Fruit fly (Drosophila melanogaster): ENCODE data around the gene Chd1.
A peak's percentile ranks its signal among the peaks of the same experiment; 100 is the strongest.

The Chd1 gene

DNA sequence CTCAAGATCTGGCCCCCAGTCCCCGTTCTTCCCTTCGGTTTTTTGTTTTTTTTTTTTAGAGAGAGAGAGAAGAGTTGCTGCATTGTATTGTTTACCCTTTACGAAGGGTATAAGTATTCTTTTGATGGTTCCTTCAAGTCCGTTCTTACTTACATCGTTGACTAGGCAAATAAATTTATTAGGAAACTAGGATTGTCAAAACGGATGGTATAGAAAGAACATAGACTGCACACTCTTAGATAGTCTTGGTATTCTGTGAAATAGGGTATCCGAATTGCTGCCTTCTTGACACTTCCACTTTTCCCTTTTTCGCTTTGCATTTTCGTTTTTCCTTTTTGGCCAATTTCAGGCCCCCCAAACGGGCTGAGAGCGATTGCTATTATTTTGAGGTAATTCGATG, 24.0 kb upstream of the Chd1 start (continued):
- TF ChIP-seq CG6854 (GFP tag; optimal IDR thresholded peaks at IDR 0.05), result peak; percentile 63
- TF ChIP-seq Eip75B (GFP tag; optimal IDR thresholded peaks at IDR 0.05), result peak; percentile 84
- TF ChIP-seq acj6 (GFP tag; optimal IDR thresholded peaks at IDR 0.05), result peak; percentile 83
- peak; percentile 13 for TF ChIP-seq fd85E (GFP tag; optimal IDR thresholded peaks at IDR 0.05)
- peak; percentile 88 for TF ChIP-seq topi (GFP tag; optimal IDR thresholded peaks at IDR 0.05)
- TF ChIP-seq achi (GFP tag; optimal IDR thresholded peaks at IDR 0.05), result peak; percentile 78
- TF ChIP-seq Sox14 (GFP tag; optimal IDR thresholded peaks at IDR 0.05), result peak; percentile 80
- TF ChIP-seq CG6276 (GFP tag; optimal IDR thresholded peaks at IDR 0.05), result no peak
- peak; percentile 91 for TF ChIP-seq CG31627 (GFP tag; optimal IDR thresholded peaks at IDR 0.05)
- TF ChIP-seq fd59A (GFP tag; optimal IDR thresholded peaks at IDR 0.05), result peak; percentile 71

DNA sequence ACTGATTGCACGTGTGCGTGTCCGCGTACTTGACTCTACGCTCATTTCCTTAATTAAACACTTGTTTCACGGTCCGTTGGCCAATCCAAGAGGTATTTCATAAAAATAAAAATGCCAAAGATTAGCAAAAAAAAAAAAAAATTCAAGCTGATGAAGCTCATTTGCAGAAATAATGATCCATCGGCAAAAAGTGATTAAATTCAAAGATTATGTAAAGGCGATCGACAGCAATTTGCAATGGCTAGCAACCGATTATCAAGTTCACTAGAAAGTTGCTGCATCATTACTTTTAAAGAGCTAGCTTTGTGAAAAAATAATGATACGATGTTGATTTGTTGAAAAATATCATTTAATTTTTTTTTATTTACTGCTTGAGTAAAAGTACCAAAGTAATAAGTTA, 21.9 kb upstream of the Chd1 start:
- no peak for TF ChIP-seq CG8632 (GFP tag; optimal IDR thresholded peaks at IDR 0.05)
- no peak for TF ChIP-seq CG10631 (GFP tag; optimal IDR thresholded peaks at IDR 0.05)
- no peak for TF ChIP-seq Gug (GFP tag; IDR thresholded peaks at IDR 0.05)
- no peak for TF ChIP-seq net (GFP tag; optimal IDR thresholded peaks at IDR 0.05)

DNA sequence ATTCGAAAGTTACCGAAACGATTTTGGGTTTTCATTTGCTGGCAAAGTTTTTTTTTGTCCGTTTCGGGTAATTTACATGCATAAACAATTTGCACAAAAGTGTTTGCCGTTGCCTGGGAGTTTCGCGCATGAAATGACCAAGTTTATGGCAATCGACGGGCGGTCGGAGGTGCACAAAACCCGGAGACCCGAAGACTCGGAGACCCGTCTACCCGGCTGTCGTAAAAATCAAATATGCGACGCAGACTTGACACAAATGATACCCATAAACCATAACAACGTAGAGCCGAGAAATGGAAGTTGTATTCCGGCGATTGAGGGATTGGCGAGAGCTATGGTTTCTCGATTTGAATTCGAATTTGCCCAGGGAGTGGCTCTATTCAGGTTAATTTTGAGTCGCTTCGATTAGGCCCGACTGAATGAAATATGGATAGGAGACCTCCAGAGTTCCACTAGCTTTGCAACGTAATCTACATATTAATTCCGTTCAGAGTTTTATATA, 19.5 kb upstream of the Chd1 start:
- no peak for TF ChIP-seq Hr39 (GFP tag; optimal IDR thresholded peaks at IDR 0.05)
- TF ChIP-seq spab (GFP tag; optimal IDR thresholded peaks at IDR 0.05), result no peak
- no peak for TF ChIP-seq CG8319 (GFP tag; optimal IDR thresholded peaks at IDR 0.05)
- TF ChIP-seq CG3919 (GFP tag; optimal IDR thresholded peaks at IDR 0.05), result no peak
- TF ChIP-seq CG32006 (GFP tag; optimal IDR thresholded peaks at IDR 0.05), result no peak
- TF ChIP-seq CG1621 (tag; optimal IDR thresholded peaks at IDR 0.05), result no peak
- TF ChIP-seq CG9139 (GFP tag; optimal IDR thresholded peaks at IDR 0.05), result no peak
- no peak for TF ChIP-seq CG10631 (GFP tag; optimal IDR thresholded peaks at IDR 0.05)
- no peak for TF ChIP-seq CG15336 (GFP tag; IDR thresholded peaks at IDR 0.05)
- TF ChIP-seq fd59A (GFP tag; optimal IDR thresholded peaks at IDR 0.05), result no peak
- TF ChIP-seq topi (GFP tag; optimal IDR thresholded peaks at IDR 0.05), result no peak
- no peak for TF ChIP-seq net (GFP tag; optimal IDR thresholded peaks at IDR 0.05)
- TF ChIP-seq CG6276 (GFP tag; optimal IDR thresholded peaks at IDR 0.05), result no peak
- TF ChIP-seq CG11762 (GFP tag; optimal IDR thresholded peaks at IDR 0.05; ENCODE audit: insufficient read depth), result no peak
- no peak for TF ChIP-seq Hr4 (GFP tag; optimal IDR thresholded peaks at IDR 0.05)

DNA sequence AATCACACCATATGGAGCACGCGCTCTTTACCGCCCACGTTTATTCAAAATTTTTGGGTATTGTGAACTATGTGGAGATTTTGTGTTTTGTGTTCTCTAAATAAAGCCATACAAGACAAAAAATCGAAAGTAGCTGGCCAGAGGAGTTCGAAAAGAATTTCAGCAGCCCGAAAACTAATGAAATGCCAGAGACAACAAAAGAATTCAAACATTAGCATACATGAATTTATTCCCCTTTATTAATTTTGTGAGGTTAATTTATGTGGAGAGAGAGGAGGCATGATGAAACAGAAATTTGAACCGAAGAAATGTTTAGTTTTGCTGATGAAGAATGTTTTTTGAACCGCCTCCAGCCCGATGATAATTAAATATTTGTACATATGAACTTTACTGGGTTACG, 18.7 kb upstream of the Chd1 start:
- TF ChIP-seq Ets21C (GFP tag; optimal IDR thresholded peaks at IDR 0.05) (no peak), vri (GFP tag; optimal IDR thresholded peaks at IDR 0.05) (no peak)

DNA sequence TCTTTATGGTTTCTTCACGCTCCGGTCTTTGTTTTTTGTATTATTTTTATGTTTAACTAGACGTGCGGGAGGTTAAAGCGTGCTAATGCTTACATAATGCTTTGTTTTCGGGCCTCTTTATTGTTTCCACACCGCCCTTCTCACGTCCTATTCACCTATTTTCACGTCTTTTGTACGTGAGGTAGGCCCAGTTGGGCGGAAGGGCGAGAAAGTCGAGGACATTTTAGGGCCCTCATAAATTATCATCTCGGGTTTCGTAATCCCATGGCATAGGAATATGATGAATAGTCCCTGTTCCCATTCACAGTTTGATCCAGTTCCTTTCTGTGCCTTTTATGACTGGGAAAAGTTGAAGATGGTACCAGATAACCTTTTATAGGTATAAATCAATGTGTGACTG, 18.0 kb upstream of the Chd1 start:
- no peak for TF ChIP-seq ss (GFP tag; optimal IDR thresholded peaks at IDR 0.05)
- no peak for TF ChIP-seq dsx (GFP tag; optimal IDR thresholded peaks at IDR 0.05; ENCODE audit: poor library complexity, severe bottlenecking)
- no peak for TF ChIP-seq Sox14 (GFP tag; optimal IDR thresholded peaks at IDR 0.05)
- TF ChIP-seq CG15336 (GFP tag; IDR thresholded peaks at IDR 0.05), result no peak
- no peak for TF ChIP-seq CG34406 (GFP tag; optimal IDR thresholded peaks at IDR 0.05)

DNA sequence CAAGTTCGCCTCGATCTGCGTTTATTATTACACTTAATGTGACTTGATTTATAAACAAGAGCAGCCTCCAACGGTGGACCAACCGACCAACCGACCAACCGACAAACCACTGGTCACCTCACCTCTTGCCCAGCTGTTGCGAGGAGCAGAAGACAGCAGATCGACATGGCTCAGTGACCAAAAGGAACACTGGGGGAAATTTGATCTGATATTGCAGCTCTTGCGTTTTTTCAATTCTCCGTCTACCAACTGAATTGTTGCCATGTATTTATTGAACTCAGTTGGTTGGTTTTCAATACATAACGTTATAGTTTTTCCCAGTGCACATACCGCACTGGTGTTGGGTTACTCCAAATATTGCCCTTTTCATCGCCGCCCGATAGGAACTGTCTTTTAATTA, 17.1 kb upstream of the Chd1 start:
- TF ChIP-seq esn (GFP tag; optimal IDR thresholded peaks at IDR 0.05) (peak; percentile 76), CG31627 (GFP tag; optimal IDR thresholded peaks at IDR 0.05) (peak; percentile 47), acj6 (GFP tag; optimal IDR thresholded peaks at IDR 0.05) (peak; percentile 40), CG3919 (GFP tag; optimal IDR thresholded peaks at IDR 0.05) (peak; percentile 65), Blimp-1 (GFP tag; optimal IDR thresholded peaks at IDR 0.05) (no peak), dsx (GFP tag; optimal IDR thresholded peaks at IDR 0.05; ENCODE audit: poor library complexity, severe bottlenecking) (peak; percentile 41), svp (GFP tag) (peak; percentile 84), CG7368 (GFP tag; optimal IDR thresholded peaks at IDR 0.05) (peak; percentile 21), CG6276 (GFP tag; optimal IDR thresholded peaks at IDR 0.05) (no peak), Hr4 (GFP tag; optimal IDR thresholded peaks at IDR 0.05) (no peak), pdm3 (GFP tag; optimal IDR thresholded peaks at IDR 0.05) (peak; percentile 23), dac (GFP tag; optimal IDR thresholded peaks at IDR 0.05) (no peak), CG3032 (tag; optimal IDR thresholded peaks at IDR 0.05) (peak; percentile 22), CG11902 (GFP tag; optimal IDR thresholded peaks at IDR 0.05) (peak; percentile 11), vri (GFP tag; optimal IDR thresholded peaks at IDR 0.05) (peak; percentile 7), Eip78C (GFP tag) (peak; percentile 83), CG9139 (GFP tag; optimal IDR thresholded peaks at IDR 0.05) (peak; percentile 25), fd85E (GFP tag; optimal IDR thresholded peaks at IDR 0.05) (no peak), Ets96B (tag; optimal IDR thresholded peaks at IDR 0.05) (peak; percentile 48), Eip75B (GFP tag; optimal IDR thresholded peaks at IDR 0.05) (peak; percentile 63), Eip93F (GFP tag; optimal IDR thresholded peaks at IDR 0.05) (no peak), CG8319 (GFP tag; optimal IDR thresholded peaks at IDR 0.05) (no peak), CG8632 (GFP tag; optimal IDR thresholded peaks at IDR 0.05) (no peak)

All from whole organism, prepupa.